Worm (Caenorhabditis elegans): ENCODE data around the gene F46F3.3.

DNA sequence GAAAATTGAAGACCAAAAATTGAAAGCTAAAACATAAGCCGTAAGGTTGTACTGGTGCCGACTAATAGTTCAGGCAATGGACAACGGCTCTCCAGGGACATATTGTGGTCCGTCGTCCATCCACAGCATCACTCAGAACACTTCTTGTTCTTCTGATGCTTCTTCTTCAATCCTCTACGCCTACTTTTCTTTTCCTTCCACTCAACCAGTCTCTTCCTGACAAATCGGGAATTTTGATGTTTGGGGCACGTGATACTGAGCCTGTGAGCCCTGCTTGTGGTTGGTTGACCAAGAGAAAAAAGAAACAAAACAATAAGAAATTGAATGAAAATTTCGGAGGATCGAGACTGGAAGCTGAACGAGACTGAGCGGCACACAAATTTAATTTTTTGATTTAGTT is 46.0 kb upstream of the F46F3.3 start:
- TF ChIP-seq dao-5 (tag; optimal IDR thresholded peaks at IDR 0.05) (no peak), him-1 (tag; optimal IDR thresholded peaks at IDR 0.05) (no peak), W03F9.2 (tag; optimal IDR thresholded peaks at IDR 0.05) (no peak)

Measured in whole organism, L4/young adult.